Worm (Caenorhabditis elegans) whole organism, L1 larva: ENCODE data around the gene K08F9.3.
"Not testable (repeated sequence)": the region's sequence is repeated elsewhere in the genome, so short reads cannot be mapped to it uniquely, and the experiment has no call there.

Source experiments
- C04F5.9 ChIP-seq: sonication (generic microtip); optimal IDR thresholded peaks from 2 replicates; lab custom pipeline; 2016; ENCODE audit warnings: missing genetic modification characterization, missing compliant biosample characterization
- C16A3.4 ChIP-seq: fragments of 150-350 bp; optimal IDR thresholded peaks from 2 replicates; lab custom pipeline; 2014; ENCODE audit warnings: missing biosample characterization, missing genetic modification characterization
- aha-1 ChIP-seq: fragments of 150-350 bp; optimal IDR thresholded peaks from 2 replicates; lab custom pipeline; 2014; ENCODE audit warnings: missing biosample characterization, missing genetic modification characterization
- alr-1 ChIP-seq: fragments of 200-800 bp; sonication (Bioruptor generic); optimal IDR thresholded peaks from 2 replicates; lab custom pipeline; 2018; ENCODE audit warnings: borderline replicate concordance, mild to moderate bottlenecking, missing genetic modification characterization, missing compliant biosample characterization
- dsc-1 ChIP-seq: sonication (generic microtip); optimal IDR thresholded peaks from 2 replicates; lab custom pipeline; 2016; ENCODE audit warnings: mild to moderate bottlenecking, missing genetic modification characterization, missing compliant biosample characterization
- egl-27 ChIP-seq, 2 experiments: fragments of 150-350 bp in 1 of 2; sonication (generic microtip); optimal IDR thresholded peaks; 3 replicates each; lab custom pipeline; 2017 to 2018; ENCODE audit warnings: missing biosample characterization in 2 of 2, missing genetic modification characterization in 2 of 2, missing genetic modification reagents in 2 of 2
- elt-2 ChIP-seq: sonication (generic microtip); optimal IDR thresholded peaks from 2 replicates; lab custom pipeline; 2016; ENCODE audit warnings: missing genetic modification characterization, mild to moderate bottlenecking, inconsistent platforms, missing compliant biosample characterization, missing genetic modification reagents
- elt-3 ChIP-seq, 6 experiments: fragments of 150-350 bp in 1 of 6; sonication (generic microtip); optimal IDR thresholded peaks; 2 replicates each; lab custom pipeline; 2017 to 2018; ENCODE audit warnings: missing biosample characterization in 6 of 6, missing genetic modification characterization in 6 of 6, inconsistent platforms in 1 of 6
- ets-5 ChIP-seq: fragments of 200-800 bp; sonication (Bioruptor generic); IDR thresholded peaks from 2 replicates; pipeline ENCODE4 v1.3.6; 2022; ENCODE audit warnings: missing genetic modification characterization, missing compliant biosample characterization
- fkh-10 ChIP-seq: sonication (generic microtip); optimal IDR thresholded peaks from 2 replicates; lab custom pipeline; 2017; ENCODE audit warnings: missing biosample characterization, missing genetic modification reagents, missing genetic modification characterization
- fkh-8 ChIP-seq: sonication (generic microtip); optimal IDR thresholded peaks from 2 replicates; lab custom pipeline; 2016; ENCODE audit warnings: mild to moderate bottlenecking, missing genetic modification characterization, missing compliant biosample characterization
- fos-1 ChIP-seq: fragments of 150-350 bp; optimal IDR thresholded peaks from 2 replicates; lab custom pipeline; 2014; ENCODE audit warnings: missing biosample characterization, missing genetic modification characterization
- hlh-17 ChIP-seq: fragments of 200-800 bp; sonication (Bioruptor generic); optimal IDR thresholded peaks from 2 replicates; lab custom pipeline; 2018; ENCODE audit warnings: missing genetic modification characterization, mild to moderate bottlenecking, missing compliant biosample characterization, moderate library complexity, borderline replicate concordance
- hlh-4 ChIP-seq: sonication (generic microtip); optimal IDR thresholded peaks from 2 replicates; lab custom pipeline; 2016; ENCODE audit warnings: mild to moderate bottlenecking, missing genetic modification characterization, missing compliant biosample characterization
- hpl-2 ChIP-seq: fragments of 150-350 bp; optimal IDR thresholded peaks from 2 replicates; lab custom pipeline; 2014; ENCODE audit warnings: missing biosample characterization, missing genetic modification reagents, missing genetic modification characterization
- isw-1 ChIP-seq: fragments of 200-800 bp; sonication (Bioruptor generic); IDR thresholded peaks from 2 replicates; pipeline ENCODE4 v1.3.6; 2022; ENCODE audit warnings: missing genetic modification characterization, missing compliant biosample characterization
- jun-1 ChIP-seq: fragments of 150-350 bp; optimal IDR thresholded peaks from 2 replicates; lab custom pipeline; 2014; ENCODE audit warnings: missing biosample characterization, missing genetic modification reagents, missing genetic modification characterization
- lin-14 ChIP-seq: fragments of 200-800 bp; sonication (Bioruptor generic); optimal IDR thresholded peaks from 2 replicates; lab custom pipeline; 2018; ENCODE audit warnings: mild to moderate bottlenecking, missing genetic modification characterization, moderate library complexity, missing compliant biosample characterization
- lin-15B ChIP-seq: fragments of 150-350 bp; sonication (generic microtip); optimal IDR thresholded peaks from 3 replicates; lab custom pipeline; 2014; ENCODE audit warnings: missing biosample characterization, missing genetic modification characterization
- lin-35 ChIP-seq, 2 experiments: fragments of 150-350 bp; optimal IDR thresholded peaks; 2 replicates each; lab custom pipeline; 2014; ENCODE audit warnings: missing biosample characterization in 2 of 2, missing genetic modification characterization in 2 of 2, missing genetic modification reagents in 2 of 2
- lin-39 ChIP-seq: fragments of 150-350 bp; optimal IDR thresholded peaks from 2 replicates; lab custom pipeline; 2014; ENCODE audit warnings: missing biosample characterization, missing genetic modification reagents, missing genetic modification characterization
- mdl-1 ChIP-seq, 2 experiments: fragments of 150-350 bp; optimal IDR thresholded peaks; 2 replicates each; lab custom pipeline; 2014 to 2017; ENCODE audit warnings: missing biosample characterization in 2 of 2, missing genetic modification characterization in 2 of 2, inconsistent platforms in 1 of 2
- mef-2 ChIP-seq: fragments of 150-350 bp; optimal IDR thresholded peaks from 2 replicates; lab custom pipeline; 2014; ENCODE audit warnings: missing biosample characterization, missing genetic modification characterization
- nhr-12 ChIP-seq: sonication (generic microtip); optimal IDR thresholded peaks from 2 replicates; lab custom pipeline; 2017; ENCODE audit warnings: missing biosample characterization, missing genetic modification characterization
- nhr-19 ChIP-seq: fragments of 200-800 bp; sonication (Bioruptor generic); conservative IDR thresholded peaks from 2 replicates; pipeline ENCODE4 v1.3.6; 2022; ENCODE audit warnings: missing genetic modification characterization, missing compliant biosample characterization
- nhr-20 ChIP-seq: sonication (generic microtip); optimal IDR thresholded peaks from 2 replicates; lab custom pipeline; 2016; ENCODE audit warnings: mild to moderate bottlenecking, missing genetic modification characterization, missing compliant biosample characterization
- nhr-76 ChIP-seq: sonication (generic microtip); optimal IDR thresholded peaks from 2 replicates; lab custom pipeline; 2017; ENCODE audit warnings: missing biosample characterization, missing genetic modification characterization
- nhr-77 ChIP-seq: fragments of 150-350 bp; optimal IDR thresholded peaks from 2 replicates; lab custom pipeline; 2014; ENCODE audit warnings: missing biosample characterization, missing genetic modification characterization
- nhr-84 ChIP-seq: sonication (generic microtip); optimal IDR thresholded peaks from 2 replicates; lab custom pipeline; 2017; ENCODE audit warnings: missing biosample characterization, missing genetic modification characterization
- nhr-85 ChIP-seq: sonication (generic microtip); peaks from one replicate; lab custom pipeline; 2016; ENCODE audit warnings: missing genetic modification characterization, inconsistent platforms, missing compliant biosample characterization
- pag-3 ChIP-seq: sonication (generic microtip); optimal IDR thresholded peaks from 2 replicates; lab custom pipeline; 2017; ENCODE audit warnings: missing genetic modification characterization, mild to moderate bottlenecking, missing compliant biosample characterization, antibody characterized with exemption, borderline replicate concordance; ENCODE audit not compliant: insufficient read depth
- pqm-1 ChIP-seq: sonication (generic microtip); optimal IDR thresholded peaks from 3 replicates; lab custom pipeline; 2017; ENCODE audit warnings: missing biosample characterization, missing genetic modification characterization
- rnt-1 ChIP-seq: sonication (generic microtip); optimal IDR thresholded peaks from 2 replicates; lab custom pipeline; 2016; ENCODE audit warnings: mild to moderate bottlenecking, missing genetic modification characterization, moderate library complexity, missing compliant biosample characterization
- tbx-2 ChIP-seq: sonication (generic microtip); optimal IDR thresholded peaks from 2 replicates; lab custom pipeline; 2016; ENCODE audit warnings: missing genetic modification characterization, missing compliant biosample characterization
- unc-86 ChIP-seq: sonication (generic microtip); optimal IDR thresholded peaks from 2 replicates; lab custom pipeline; 2016; ENCODE audit warnings: missing genetic modification characterization, missing compliant biosample characterization
- unc-98 ChIP-seq: fragments of 200-800 bp; sonication (Bioruptor generic); IDR thresholded peaks from 2 replicates; pipeline ENCODE4 v1.3.6; 2022; ENCODE audit warnings: missing genetic modification characterization, missing compliant biosample characterization
- zip-4 ChIP-seq: fragments of 200-800 bp; sonication (Bioruptor generic); optimal IDR thresholded peaks from 2 replicates; lab custom pipeline; 2018; ENCODE audit warnings: mild to moderate bottlenecking, missing genetic modification characterization, moderate library complexity, missing compliant biosample characterization
- ztf-11 ChIP-seq, 2 experiments: sonication (generic microtip); optimal IDR thresholded peaks; 2 replicates each; lab custom pipeline; 2016 to 2017; ENCODE audit warnings: missing genetic modification characterization in 2 of 2, missing biosample characterization in 1 of 2, missing compliant biosample characterization in 1 of 2

K08F9.3 gene

ce11 chrV:15113992-15114391 is 26.4 kb upstream of the K08F9.3 start, which contains the start of gene T01G5.6:
Gene T01G5.6, minus strand, starts transcription at chrV:15114092.
- TF ChIP-seq egl-27 (tag; optimal IDR thresholded peaks at IDR 0.05; lab: Kevin White, UChicago) (no peak), dsc-1 (tag; lab: Kevin White, UChicago) (no peak), tbx-2 (tag; lab: Kevin White, UChicago) (no peak), fkh-10 (no peak), lin-14 (no peak), jun-1 (no peak), lin-39 (no peak), elt-2 (tag; lab: Kevin White, UChicago) (no peak), mef-2 (tag; lab: Kevin White, UChicago) (no peak), nhr-77 (no peak), ets-5 (GFP tag; lab: Robert Waterston, UW) (no peak), nhr-84 (tag; lab: Kevin White, UChicago) (no peak), rnt-1 (no peak), nhr-76 (tag; lab: Kevin White, UChicago) (no peak), nhr-85 (tag; lab: Kevin White, UChicago) (no peak), fos-1 (no peak), pag-3 (tag; lab: Kevin White, UChicago) (no peak)

ce11 chrV:15115968-15116367 is 24.4 kb upstream of the K08F9.3 start, which contains the start of gene T01G5.8:
Gene T01G5.8, plus strand, starts transcription at chrV:15116268.
- not testable (repeated sequence) for TF ChIP-seq unc-98 (GFP tag; lab: Robert Waterston, UW); fkh-8; lin-15B

ce11 chrV:15119517-15119916 is 20.8 kb upstream of the K08F9.3 start, which contains the start of gene flor-1:
Gene flor-1, minus strand, starts transcription at chrV:15119617.
- TF ChIP-seq hlh-4 (tag; lab: Kevin White, UChicago) (no peak), nhr-20 (tag; lab: Kevin White, UChicago) (peak; percentile 18)

ce11 chrV:15125162-15125561 is 15.2 kb upstream of the K08F9.3 start, which contains the start of gene ugt-30:
Gene ugt-30, minus strand, starts transcription at chrV:15125262.
- TF ChIP-seq isw-1 (GFP tag; lab: Robert Waterston, UW); C04F5.9 (tag; lab: Kevin White, UChicago); lin-35 (GFP tag; optimal IDR thresholded peaks at IDR 0.05; lab: Kevin White, UChicago): not testable (repeated sequence)

- TF ChIP-seq unc-86 (tag; lab: Kevin White, UChicago), result no peak
- TF ChIP-seq hpl-2, result no peak
- TF ChIP-seq egl-27 (tag; optimal IDR thresholded peaks at IDR 0.05; lab: Kevin White, UChicago), result no peak
- no peak for TF ChIP-seq nhr-12 (tag; lab: Kevin White, UChicago)
- TF ChIP-seq zip-4 (GFP tag; lab: Kevin White, UChicago), result no peak
- no peak for TF ChIP-seq nhr-77
- no peak for TF ChIP-seq C16A3.4 (tag; lab: Kevin White, UChicago)
- no peak for TF ChIP-seq pqm-1 (tag; lab: Kevin White, UChicago)
- TF ChIP-seq, all 84 proteins: peak for 0
Observed at ce11 chrV:15127413-15127812, 12.9 kb upstream of the K08F9.3 start, which contains the start of gene srj-27. Gene srj-27, minus strand, starts transcription at chrV:15127513.

ce11 chrV:15127955-15128354 is 12.4 kb upstream of the K08F9.3 start, which contains the start of gene srr-7:
Gene srr-7, plus strand, starts transcription at chrV:15128255.
- TF ChIP-seq zip-4 (GFP tag; lab: Kevin White, UChicago) (no peak), hlh-17 (GFP tag; lab: Kevin White, UChicago) (no peak), ztf-11 (tag; optimal IDR thresholded peaks at IDR 0.05; lab: Kevin White, UChicago) (no peak), nhr-19 (no peak), tbx-2 (tag; lab: Kevin White, UChicago) (no peak), nhr-76 (tag; lab: Kevin White, UChicago) (no peak), lin-14 (no peak), aha-1 (no peak), mdl-1 (tag; optimal IDR thresholded peaks at IDR 0.05; lab: Kevin White, UChicago) (no peak), elt-2 (tag; lab: Kevin White, UChicago) (no peak), elt-3 (tag; optimal IDR thresholded peaks at IDR 0.05; lab: Kevin White, UChicago) (no peak), unc-98 (GFP tag; lab: Robert Waterston, UW) (no peak), alr-1 (tag; lab: Kevin White, UChicago) (no peak), fkh-10 (no peak), rnt-1 (no peak)
